Worm (Caenorhabditis elegans): ENCODE data around the gene M01F1.4.
A peak's percentile ranks its signal among the peaks of the same experiment; 100 is the strongest.

The M01F1.4 gene

ce11 chrIII:3471403-3472053 is 38.3 kb downstream of the M01F1.4 start, which contains the start of gene rsu-1 (continued):
- TF ChIP-seq cebp-1 (GFP tag; IDR thresholded peaks at IDR 0.05) (no peak), cebp-1 (tag; optimal IDR thresholded peaks at IDR 0.05) (peak; percentile 56), aptf-2 (GFP tag; conservative IDR thresholded peaks at IDR 0.05) (no peak), lin-54 (GFP tag; optimal IDR thresholded peaks at IDR 0.05) (peak; percentile 15), Y56A3A.18 (GFP tag; IDR thresholded peaks at IDR 0.05) (peak; percentile 28; the same call in 1 of the 2 replicates), somi-1 (GFP tag; optimal IDR thresholded peaks at IDR 0.05) (no peak), C06A6.2 (GFP tag; conservative IDR thresholded peaks at IDR 0.05) (no peak), ZK185.1 (tag; optimal IDR thresholded peaks at IDR 0.05; ENCODE audit: poor library complexity, severe bottlenecking) (peak; percentile 64), nfya-2 (GFP tag; IDR thresholded peaks at IDR 0.05) (no peak), attf-5 (GFP tag; optimal IDR thresholded peaks at IDR 0.05) (peak; percentile 31), madf-8 (GFP tag; conservative IDR thresholded peaks at IDR 0.05) (no peak), ceh-40 (GFP tag; IDR thresholded peaks at IDR 0.05) (no peak), nhr-179 (tag; optimal IDR thresholded peaks at IDR 0.05) (no peak), mes-4 (tag; optimal IDR thresholded peaks at IDR 0.05) (no peak), tlf-1 (GFP tag; optimal IDR thresholded peaks at IDR 0.05) (no peak), die-1 (tag; optimal IDR thresholded peaks at IDR 0.05) (no peak), fkh-3 (tag; optimal IDR thresholded peaks at IDR 0.05) (no peak), ztf-22 (GFP tag; optimal IDR thresholded peaks at IDR 0.05) (no peak), chd-7 (tag; optimal IDR thresholded peaks at IDR 0.05) (no peak), xnd-1 (tag; optimal IDR thresholded peaks at IDR 0.05) (no peak), rec-8 (tag; optimal IDR thresholded peaks at IDR 0.05) (no peak), aptf-3 (GFP tag; IDR thresholded peaks at IDR 0.05) (no peak), hmg-1.2 (GFP tag; IDR thresholded peaks at IDR 0.05) (peak; percentile 83), D2030.7 (GFP tag; IDR thresholded peaks at IDR 0.05) (no peak), bed-1 (GFP tag; IDR thresholded peaks at IDR 0.05) (no peak), nhr-80 (tag; optimal IDR thresholded peaks at IDR 0.05) (peak; percentile 58), attf-3 (GFP tag; conservative IDR thresholded peaks at IDR 0.05) (no peak), ztf-25 (GFP tag; IDR thresholded peaks at IDR 0.05) (no peak), lsy-27 (tag; optimal IDR thresholded peaks at IDR 0.05; ENCODE audit: borderline replicate concordance, insufficient read depth) (no peak), rpc-1 (optimal IDR thresholded peaks at IDR 0.05) (no peak), rpc-1 (tag; optimal IDR thresholded peaks at IDR 0.05) (no peak), K12H6.12 (tag; optimal IDR thresholded peaks at IDR 0.05) (no peak), dox-1 (GFP tag; IDR thresholded peaks at IDR 0.05) (peak; percentile 34; the same call in 1 of the 2 replicates), zfh-2 (GFP tag; conservative IDR thresholded peaks at IDR 0.05) (no peak), ceh-27 (GFP tag; optimal IDR thresholded peaks at IDR 0.05) (peak; percentile 14), ztf-18 (tag; optimal IDR thresholded peaks at IDR 0.05) (no peak), ceh-100 (GFP tag; IDR thresholded peaks at IDR 0.05) (no peak)

DNA sequence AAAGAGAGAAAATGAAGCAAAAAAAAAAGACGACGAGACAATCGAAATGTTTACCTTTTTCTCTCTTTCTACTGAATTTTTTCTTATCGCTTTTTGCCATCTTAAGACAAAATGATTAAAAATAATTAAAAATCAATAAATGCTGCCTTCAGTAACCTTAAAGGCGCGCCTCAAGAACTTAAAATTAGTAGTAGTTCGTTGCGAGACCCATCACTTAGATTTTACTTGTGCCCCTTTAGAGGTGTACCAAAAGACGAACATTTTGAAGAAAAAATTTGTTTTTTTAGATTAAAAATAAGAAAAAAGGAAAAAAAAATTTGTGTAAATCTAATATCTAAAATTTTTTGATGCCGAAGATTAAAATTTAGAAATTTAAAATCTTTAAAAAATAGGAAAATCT is 38.9 kb downstream of the M01F1.4 start:
- no peak for TF ChIP-seq tbp1 (GFP tag; optimal IDR thresholded peaks at IDR 0.05)
- no peak for TF ChIP-seq aptf-2 (GFP tag; conservative IDR thresholded peaks at IDR 0.05)
- peak; percentile 74 for TF ChIP-seq xnd-1 (tag; optimal IDR thresholded peaks at IDR 0.05)
- no peak for TF ChIP-seq egl-44 (GFP tag; IDR thresholded peaks at IDR 0.05)
- TF ChIP-seq nhr-27 (tag; optimal IDR thresholded peaks at IDR 0.05), result no peak
- TF ChIP-seq F33H1.4 (GFP tag; IDR thresholded peaks at IDR 0.05), result peak; percentile 86
- no peak for TF ChIP-seq ceh-40 (GFP tag; IDR thresholded peaks at IDR 0.05)
- TF ChIP-seq rcor-1 (GFP tag; IDR thresholded peaks at IDR 0.05), result no peak
- TF ChIP-seq Y53F4B.3 (GFP tag; IDR thresholded peaks at IDR 0.05), result no peak
- peak; percentile 31; the same call in 1 of the 2 replicates for TF ChIP-seq D2030.7 (GFP tag; IDR thresholded peaks at IDR 0.05)
- TF ChIP-seq egrh-3 (GFP tag; IDR thresholded peaks at IDR 0.05), result no peak
- no peak for TF ChIP-seq akir-1 (GFP tag; optimal IDR thresholded peaks at IDR 0.05)
- TF ChIP-seq chd-7 (tag; optimal IDR thresholded peaks at IDR 0.05), result no peak
- TF ChIP-seq dpff-1 (tag; optimal IDR thresholded peaks at IDR 0.05), result no peak
- TF ChIP-seq cebp-2 (GFP tag; IDR thresholded peaks at IDR 0.05), result no peak
- TF ChIP-seq snpc-3.4 (tag; optimal IDR thresholded peaks at IDR 0.05), result peak; percentile 30
- TF ChIP-seq ztf-28 (GFP tag; IDR thresholded peaks at IDR 0.05), result no peak
- TF ChIP-seq sdz-38 (tag; optimal IDR thresholded peaks at IDR 0.05), result no peak
